Worm (Caenorhabditis elegans) whole organism, young adult: ENCODE results near the gene T23F6.5.

Experiments used
- B0035.1 ChIP-seq: sonication (generic microtip); optimal IDR thresholded peaks from 2 replicates; lab custom pipeline; 2016; ENCODE audit warnings: missing genetic modification characterization, mild to moderate bottlenecking, missing compliant biosample characterization, missing genotype, missing genetic modification reagents
- B0261.1 ChIP-seq: sonication (generic microtip); optimal IDR thresholded peaks from 2 replicates; lab custom pipeline; 2016; ENCODE audit warnings: mild to moderate bottlenecking, missing genetic modification characterization, moderate library complexity, missing compliant biosample characterization
- F23B12.7 ChIP-seq: sonication (generic microtip); optimal IDR thresholded peaks from 2 replicates; lab custom pipeline; 2017; ENCODE audit warnings: missing genetic modification characterization, mild to moderate bottlenecking, missing compliant biosample characterization, antibody characterized with exemption, moderate library complexity; ENCODE audit not compliant: insufficient read depth
- ama-1 ChIP-seq, 3 experiments: fragments of 150-350 bp in 1 of 3; sonication (generic microtip) in 2 of 3; optimal IDR thresholded peaks; 2 replicates each; lab custom pipeline; 2014 to 2018; ENCODE audit warnings: missing biosample characterization in 2 of 3, missing genetic modification characterization in 2 of 3, missing genetic modification reagents in 2 of 3
- atf-7 ChIP-seq: sonication (generic microtip); optimal IDR thresholded peaks from 2 replicates; lab custom pipeline; 2017; ENCODE audit warnings: mild to moderate bottlenecking, missing genetic modification characterization, missing compliant biosample characterization
- attf-5 ChIP-seq: fragments of 200-800 bp; sonication (Bioruptor generic); optimal IDR thresholded peaks from 2 replicates; lab custom pipeline; 2018; ENCODE audit warnings: mild to moderate bottlenecking, missing genetic modification characterization, missing compliant biosample characterization
- ceh-58 ChIP-seq: fragments of 200-800 bp; sonication (Bioruptor generic); IDR thresholded peaks from 2 replicates; pipeline ENCODE4 v1.3.6; 2022; ENCODE audit warnings: missing genetic modification characterization, missing compliant biosample characterization
- efl-1 ChIP-seq: fragments of 150-350 bp; optimal IDR thresholded peaks from 2 replicates; lab custom pipeline; 2014; ENCODE audit warnings: missing biosample characterization, missing genetic modification reagents, missing genetic modification characterization
- hlh-12 ChIP-seq: sonication (generic microtip); optimal IDR thresholded peaks from 2 replicates; lab custom pipeline; 2016; ENCODE audit warnings: missing genetic modification characterization, missing compliant biosample characterization
- madf-10 ChIP-seq: sonication (generic microtip); optimal IDR thresholded peaks from 2 replicates; lab custom pipeline; 2016; ENCODE audit warnings: mild to moderate bottlenecking, missing genetic modification characterization, missing compliant biosample characterization
- sea-2 ChIP-seq: fragments of 200-800 bp; sonication (Bioruptor generic); IDR thresholded peaks from 2 replicates; pipeline ENCODE4 v1.3.6; 2022; ENCODE audit warnings: missing genetic modification characterization, missing compliant biosample characterization
- unc-130 ChIP-seq: sonication (generic microtip); optimal IDR thresholded peaks from 2 replicates; lab custom pipeline; 2016; ENCODE audit warnings: missing genetic modification reagents, missing genetic modification characterization, missing compliant biosample characterization
- ztf-26 ChIP-seq: sonication (generic microtip); optimal IDR thresholded peaks from 2 replicates; lab custom pipeline; 2017; ENCODE audit warnings: missing genetic modification characterization, missing compliant biosample characterization
- ztf-6 ChIP-seq: fragments of 200-800 bp; sonication (Bioruptor generic); IDR thresholded peaks from 2 replicates; pipeline ENCODE4 v1.3.6; 2022; ENCODE audit warnings: missing genetic modification reagents, missing genetic modification characterization, missing compliant biosample characterization

- no peak for TF ChIP-seq sea-2 (GFP tag; lab: Robert Waterston, UW)
- no peak for TF ChIP-seq atf-7 (tag; lab: Kevin White, UChicago)
- TF ChIP-seq B0035.1 (tag; lab: Kevin White, UChicago) = no peak
- no peak for TF ChIP-seq ama-1 (optimal IDR thresholded peaks at IDR 0.05; lab: Kevin White, UChicago)
- TF ChIP-seq ama-1 (GFP tag; optimal IDR thresholded peaks at IDR 0.05; lab: Kevin White, UChicago) = no peak
- no peak for TF ChIP-seq ztf-26 (tag; lab: Kevin White, UChicago)
- TF ChIP-seq unc-130 = no peak
- TF ChIP-seq hlh-12 = no peak
- no peak for TF ChIP-seq B0261.1
- no peak for TF ChIP-seq attf-5 (GFP tag; lab: Kevin White, UChicago)
- TF ChIP-seq madf-10 (tag; lab: Kevin White, UChicago) = no peak
- TF ChIP-seq F23B12.7 (tag; lab: Kevin White, UChicago) = no peak
- no peak for TF ChIP-seq ceh-58 (GFP tag; lab: Robert Waterston, UW)
- no peak for TF ChIP-seq efl-1 (GFP tag; lab: Kevin White, UChicago)
- no peak for TF ChIP-seq ztf-6 (GFP tag; lab: Robert Waterston, UW)
Observed at ce11 chrIV:12698880-12699279, 42.5 kb downstream of the T23F6.5 start.
